Fruit fly (Drosophila melanogaster) whole organism, embryonic: ENCODE measurements around the gene CG42514.

Experiments
- Abd-B ChIP-seq: fragments of 200-800 bp; sonication (Bioruptor generic); optimal IDR thresholded peaks from 2 replicates; lab custom pipeline; 2018; ENCODE audit warnings: missing biosample characterization, mild to moderate bottlenecking, missing genetic modification characterization, moderate library complexity
- BEAF-32 ChIP-seq: fragments of 200-800 bp; sonication (Bioruptor generic); optimal IDR thresholded peaks from 3 replicates; lab custom pipeline; 2017; ENCODE audit warnings: missing biosample characterization, missing genetic modification characterization, mild to moderate bottlenecking, moderate library complexity, missing genetic modification reagents
- Blimp-1 ChIP-seq: fragments of 200-800 bp; sonication (Bioruptor generic); optimal IDR thresholded peaks from 3 replicates; lab custom pipeline; 2018; ENCODE audit warnings: missing biosample characterization, missing genetic modification characterization, mild to moderate bottlenecking, moderate library complexity, missing genetic modification reagents
- CG10147 ChIP-seq: fragments of 200-800 bp; sonication (Bioruptor generic); optimal IDR thresholded peaks from 2 replicates; lab custom pipeline; 2019; ENCODE audit warnings: missing biosample characterization, mild to moderate bottlenecking, missing genetic modification characterization, moderate library complexity
- CG12299 ChIP-seq: fragments of 200-800 bp; sonication (Bioruptor generic); optimal IDR thresholded peaks from 2 replicates; lab custom pipeline; 2018; ENCODE audit warnings: missing biosample characterization, mild to moderate bottlenecking, missing genetic modification characterization
- CG12942 ChIP-seq: fragments of 200-800 bp; sonication (Bioruptor generic); optimal IDR thresholded peaks from 3 replicates; lab custom pipeline; 2016; ENCODE audit warnings: missing biosample characterization, missing genetic modification characterization
- CG14014 ChIP-seq: fragments of 200-800 bp; sonication (Bioruptor generic); IDR thresholded peaks from 2 replicates; pipeline ENCODE4 v1.3.6; 2022; ENCODE audit warnings: missing biosample characterization, missing genetic modification characterization
- CG17186 ChIP-seq: fragments of 200-800 bp; sonication (Bioruptor generic); optimal IDR thresholded peaks from 3 replicates; lab custom pipeline; 2017; ENCODE audit warnings: missing biosample characterization, missing genetic modification reagents, missing genetic modification characterization
- CG17912 ChIP-seq: fragments of 200-800 bp; sonication (Bioruptor generic); optimal IDR thresholded peaks from 2 replicates; lab custom pipeline; 2018; ENCODE audit warnings: missing biosample characterization, mild to moderate bottlenecking, missing genetic modification characterization
- CG18476 ChIP-seq: fragments of 200-800 bp; sonication (Bioruptor generic); optimal IDR thresholded peaks from 2 replicates; lab custom pipeline; 2016; ENCODE audit warnings: missing biosample characterization, mild to moderate bottlenecking, missing genetic modification characterization
- CG4617 ChIP-seq: fragments of 200-800 bp; sonication (Bioruptor generic); optimal IDR thresholded peaks from 3 replicates; lab custom pipeline; 2016; ENCODE audit warnings: missing biosample characterization, missing genetic modification characterization, borderline replicate concordance
- CG4707 ChIP-seq: fragments of 200-800 bp; sonication (Bioruptor generic); optimal IDR thresholded peaks from 2 replicates; lab custom pipeline; 2018; ENCODE audit warnings: missing biosample characterization, mild to moderate bottlenecking, missing genetic modification characterization, moderate library complexity
- CG4854 ChIP-seq: fragments of 200-800 bp; sonication (Bioruptor generic); optimal IDR thresholded peaks from 2 replicates; lab custom pipeline; 2016; ENCODE audit warnings: missing biosample characterization, missing genetic modification characterization, inconsistent platforms
- CG9817 ChIP-seq: fragments of 200-800 bp; sonication (Bioruptor generic); optimal IDR thresholded peaks from 2 replicates; lab custom pipeline; 2018; ENCODE audit warnings: missing biosample characterization, mild to moderate bottlenecking, missing genetic modification characterization, moderate library complexity
- CTCF ChIP-seq: fragments of 200-800 bp; sonication (Bioruptor generic); optimal IDR thresholded peaks from 2 replicates; lab custom pipeline; 2017; ENCODE audit warnings: missing biosample characterization, mild to moderate bottlenecking, missing genetic modification characterization, moderate library complexity
- Chrac-16 ChIP-seq: fragments of 200-800 bp; sonication (Bioruptor generic); optimal IDR thresholded peaks from 3 replicates; lab custom pipeline; 2016; ENCODE audit warnings: missing biosample characterization, missing genetic modification characterization
- Gug ChIP-seq: fragments of 200-800 bp; sonication (Bioruptor generic); IDR thresholded peaks from 4 replicates; pipeline ENCODE4 v1.3.6; 2022; ENCODE audit warnings: missing biosample characterization, missing genetic modification characterization
- Hr51 ChIP-seq, 2 experiments: fragments of 200-800 bp; sonication (Bioruptor generic); optimal IDR thresholded peaks; 2 replicates in 1 of 2; 3 replicates in 1 of 2; lab custom pipeline; 2016 to 2018; ENCODE audit warnings: missing biosample characterization in 2 of 2, missing genetic modification characterization in 2 of 2, mild to moderate bottlenecking in 1 of 2, moderate library complexity in 1 of 2
- Kr ChIP-seq: fragments of 200-800 bp; sonication (Bioruptor generic); optimal IDR thresholded peaks from 2 replicates; lab custom pipeline; 2017; ENCODE audit warnings: missing biosample characterization, mild to moderate bottlenecking, missing genetic modification characterization
- Lhr ChIP-seq: fragments of 200-800 bp; sonication (Bioruptor generic); optimal IDR thresholded peaks from 3 replicates; lab custom pipeline; 2017; ENCODE audit warnings: mild to moderate bottlenecking, missing biosample characterization, missing genetic modification reagents, missing genetic modification characterization
- Lpt ChIP-seq: fragments of >200 bp; optimal IDR thresholded peaks from 2 replicates; lab custom pipeline; 2018; ENCODE audit warnings: missing biosample characterization, missing genetic modification characterization
- NK7.1 ChIP-seq: fragments of 200-800 bp; sonication (Bioruptor generic); optimal IDR thresholded peaks from 3 replicates; lab custom pipeline; 2016; ENCODE audit warnings: missing biosample characterization, missing genetic modification characterization
- Nf-YC ChIP-seq: fragments of 200-800 bp; optimal IDR thresholded peaks from 3 replicates; lab custom pipeline; 2019; ENCODE audit warnings: missing biosample characterization, mild to moderate bottlenecking, missing genetic modification characterization, moderate library complexity
- Ptx1 ChIP-seq: fragments of 200-800 bp; sonication (Bioruptor generic); IDR thresholded peaks from 2 replicates; pipeline ENCODE4 v1.3.6; 2022; ENCODE audit warnings: missing biosample characterization, missing genetic modification characterization
- Side ChIP-seq: fragments of 200-800 bp; sonication (Bioruptor generic); optimal IDR thresholded peaks from 2 replicates; lab custom pipeline; 2016; ENCODE audit warnings: missing biosample characterization, missing genetic modification characterization
- Sox100B ChIP-seq: fragments of 200-800 bp; sonication (Bioruptor generic); optimal IDR thresholded peaks from 3 replicates; lab custom pipeline; 2018; ENCODE audit warnings: missing biosample characterization, mild to moderate bottlenecking, missing genetic modification characterization
- Xrp1 ChIP-seq: fragments of 200-800 bp; sonication (Bioruptor generic); IDR thresholded peaks from 2 replicates; pipeline ENCODE4 v1.3.6; 2022; ENCODE audit warnings: missing biosample characterization, missing genetic modification characterization
- aop ChIP-seq: fragments of 200-800 bp; sonication (Bioruptor generic); IDR thresholded peaks from 2 replicates; pipeline ENCODE4 v1.3.6; 2022; ENCODE audit warnings: missing biosample characterization, missing genetic modification characterization
- caup ChIP-seq: fragments of 200-800 bp; sonication (Bioruptor generic); optimal IDR thresholded peaks from 3 replicates; lab custom pipeline; 2017; ENCODE audit warnings: missing biosample characterization, mild to moderate bottlenecking, missing genetic modification characterization, moderate library complexity; ENCODE audit not compliant: severe bottlenecking
- crp ChIP-seq, 2 experiments: fragments of 200-800 bp; sonication (Bioruptor generic); optimal IDR thresholded peaks; 2 replicates in 1 of 2; 3 replicates in 1 of 2; lab custom pipeline; 2017; ENCODE audit warnings: missing biosample characterization in 2 of 2, missing genetic modification characterization in 2 of 2, mild to moderate bottlenecking in 1 of 2, moderate library complexity in 1 of 2
- exex ChIP-seq: fragments of 200-800 bp; sonication (Bioruptor generic); optimal IDR thresholded peaks from 4 replicates; lab custom pipeline; 2018; ENCODE audit warnings: missing biosample characterization, mild to moderate bottlenecking, missing genetic modification characterization, moderate library complexity
- fd96Cb ChIP-seq: fragments of 200-800 bp; sonication (Bioruptor generic); optimal IDR thresholded peaks from 2 replicates; lab custom pipeline; 2018; ENCODE audit warnings: missing biosample characterization, mild to moderate bottlenecking, missing genetic modification characterization, moderate library complexity
- gcm2 ChIP-seq: fragments of 200-800 bp; sonication (Bioruptor generic); optimal IDR thresholded peaks from 2 replicates; lab custom pipeline; 2016; ENCODE audit warnings: missing biosample characterization, missing genetic modification characterization
- gem ChIP-seq: fragments of 200-800 bp; sonication (Bioruptor generic); optimal IDR thresholded peaks from 2 replicates; lab custom pipeline; 2019; ENCODE audit warnings: missing biosample characterization, mild to moderate bottlenecking, missing genetic modification characterization, moderate library complexity
- gsb ChIP-seq: fragments of 200-800 bp; sonication (Bioruptor generic); IDR thresholded peaks from 2 replicates; pipeline ENCODE4 v1.3.6; 2022; ENCODE audit warnings: missing biosample characterization, missing genetic modification characterization
- hkb ChIP-seq, 2 experiments: fragments of 200-800 bp in 1 of 2; fragments of >200 bp in 1 of 2; sonication (Bioruptor generic) in 1 of 2; IDR thresholded peaks in 1 of 2; optimal IDR thresholded peaks in 1 of 2; 2 replicates each; pipeline versions ENCODE4 v1.3.6 to Lab custom; 2017 to 2022; ENCODE audit warnings: missing biosample characterization in 1 of 2, missing genetic modification characterization in 1 of 2
- hth ChIP-seq: fragments of >200 bp; optimal IDR thresholded peaks from 2 replicates; lab custom pipeline; 2017; ENCODE audit warnings: inconsistent platforms
- jumu ChIP-seq: fragments of 200-800 bp; sonication (Bioruptor generic); optimal IDR thresholded peaks from 3 replicates; lab custom pipeline; 2016; ENCODE audit warnings: missing biosample characterization, missing genetic modification characterization
- ken ChIP-seq: fragments of 200-800 bp; sonication (Bioruptor generic); IDR thresholded peaks from 3 replicates; pipeline ENCODE4 v1.3.6; 2022; ENCODE audit warnings: missing biosample characterization, missing genetic modification characterization
- lab ChIP-seq: fragments of 200-800 bp; sonication (Bioruptor generic); optimal IDR thresholded peaks from 3 replicates; lab custom pipeline; 2017; ENCODE audit warnings: missing biosample characterization, missing genetic modification characterization, mild to moderate bottlenecking, moderate library complexity, missing genetic modification reagents
- lilli ChIP-seq: fragments of 200-800 bp; sonication (Bioruptor generic); optimal IDR thresholded peaks from 3 replicates; lab custom pipeline; 2016; ENCODE audit warnings: missing biosample characterization, missing genetic modification characterization
- pan ChIP-seq, 4 experiments: fragments of >200 bp in 3 of 4; fragments of 200-800 bp in 1 of 4; sonication (Bioruptor generic) in 1 of 4; optimal IDR thresholded peaks in 3 of 4; IDR thresholded peaks in 1 of 4; 2 replicates each; pipeline versions ENCODE4 v1.3.6 to Lab custom; 2017 to 2022; ENCODE audit warnings: missing biosample characterization in 2 of 4, missing genetic modification characterization in 2 of 4, mixed read lengths in 1 of 4
- pum ChIP-seq: fragments of 200-800 bp; sonication (Bioruptor generic); optimal IDR thresholded peaks from 2 replicates; lab custom pipeline; 2016; ENCODE audit warnings: missing biosample characterization, missing genetic modification characterization
- repo ChIP-seq: fragments of 200-800 bp; sonication (Bioruptor generic); optimal IDR thresholded peaks from 2 replicates; lab custom pipeline; 2016; ENCODE audit warnings: missing biosample characterization, missing genetic modification characterization
- sob ChIP-seq: fragments of 200-800 bp; sonication (Bioruptor generic); IDR thresholded peaks from 2 replicates; pipeline ENCODE4 v1.3.6; 2022; ENCODE audit warnings: missing biosample characterization, missing genetic modification characterization
- unpg ChIP-seq: fragments of 200-800 bp; sonication (Bioruptor generic); optimal IDR thresholded peaks from 3 replicates; lab custom pipeline; 2018; ENCODE audit warnings: missing biosample characterization, mild to moderate bottlenecking, missing genetic modification characterization, moderate library complexity
- usp ChIP-seq: fragments of >200 bp; optimal IDR thresholded peaks from 2 replicates; lab custom pipeline; 2017; ENCODE audit warnings: missing biosample characterization, missing genetic modification characterization
- zfh1 ChIP-seq: fragments of 200-800 bp; sonication (Bioruptor generic); IDR thresholded peaks from 3 replicates; pipeline ENCODE4 v1.3.6; 2022; ENCODE audit warnings: missing biosample characterization, missing genetic modification characterization

CG42514 gene

dm6 chr3L:16480408-16481193 is 15.4 kb downstream of the CG42514 start (continued):
- TF ChIP-seq CG4707 (GFP tag; lab: Kevin White, UChicago) (peak; percentile 93), Hr51 (GFP tag; optimal IDR thresholded peaks at IDR 0.05; lab: Kevin White, UChicago) (peak; percentile 93 to 96), pum (GFP tag; lab: Kevin White, UChicago) (peak; percentile 98), CG12942 (GFP tag; lab: Kevin White, UChicago) (peak; percentile 95), Chrac-16 (GFP tag; lab: Kevin White, UChicago) (peak; percentile 98), BEAF-32 (GFP tag; lab: Kevin White, UChicago) (peak; percentile 7), Nf-YC (peak; percentile 74), CTCF (GFP tag; lab: Kevin White, UChicago) (peak; percentile 68), aop (GFP tag; lab: Robert Waterston, UW) (peak; percentile 86), Blimp-1 (GFP tag; lab: Kevin White, UChicago) (peak; percentile 98), lilli (GFP tag; lab: Kevin White, UChicago) (peak; percentile 94), CG9817 (tag; lab: Kevin White, UChicago) (peak; percentile 93), Lpt (no peak), fd96Cb (peak; percentile 99), Ptx1 (GFP tag; lab: Robert Waterston, UW) (peak; percentile 97), CG18476 (GFP tag; lab: Kevin White, UChicago) (peak; percentile 90), Kr (peak; percentile 61), jumu (GFP tag; lab: Kevin White, UChicago) (peak; percentile 96), lab (GFP tag; lab: Kevin White, UChicago) (peak; percentile 97), Lhr (GFP tag; lab: Kevin White, UChicago) (peak; percentile 96), crp (GFP tag; optimal IDR thresholded peaks at IDR 0.05; lab: Kevin White, UChicago) (peak in 1 of 2 experiments; percentile 68), Xrp1 (GFP tag; lab: Robert Waterston, UW) (peak; percentile 99), hkb (optimal IDR thresholded peaks at IDR 0.05; lab: Kevin White, UChicago) (no peak), hkb (GFP tag; IDR thresholded peaks at IDR 0.05; lab: Robert Waterston, UW) (peak; percentile 97), exex (tag; lab: Kevin White, UChicago) (peak; percentile 62), CG10147 (GFP tag; lab: Kevin White, UChicago) (peak; percentile 90), ken (GFP tag; lab: Robert Waterston, UW) (peak; percentile 97), Side (peak; percentile 95), unpg (GFP tag; lab: Kevin White, UChicago) (peak; percentile 98), gcm2 (GFP tag; lab: Kevin White, UChicago) (peak; percentile 79), NK7.1 (GFP tag; lab: Kevin White, UChicago) (peak; percentile 93), CG17186 (GFP tag; lab: Kevin White, UChicago) (peak; percentile 93), CG4617 (GFP tag; lab: Kevin White, UChicago) (peak; percentile 93), CG12299 (peak; percentile 94), CG14014 (GFP tag; lab: Robert Waterston, UW) (peak; percentile 94), gsb (GFP tag; lab: Robert Waterston, UW) (peak; percentile 85), caup (GFP tag; lab: Kevin White, UChicago) (peak; percentile 92), zfh1 (GFP tag; lab: Robert Waterston, UW) (peak; percentile 99), Abd-B (GFP tag; lab: Kevin White, UChicago) (peak; percentile 97), CG4854 (peak; percentile 93), Sox100B (GFP tag; lab: Kevin White, UChicago) (peak; percentile 95), usp (GFP tag; lab: Kevin White, UChicago) (no peak), CG17912 (GFP tag; lab: Kevin White, UChicago) (peak; percentile 80), gem (tag; lab: Kevin White, UChicago) (peak; percentile 98), Gug (GFP tag; lab: Robert Waterston, UW) (peak; percentile 90), repo (peak; percentile 94), sob (GFP tag; lab: Robert Waterston, UW) (peak; percentile 96), hth (lab: Kevin White, UChicago) (no peak), pan (optimal IDR thresholded peaks at IDR 0.05; lab: Kevin White, UChicago) (no peak), pan (GFP tag; optimal IDR thresholded peaks at IDR 0.05 in 1 of 2, IDR thresholded peaks at IDR 0.05 in 1 of 2) (peak in 1 of 2 experiments; percentile 96)
